Fruit fly (Drosophila melanogaster): ENCODE data around the gene Mnat9.

Gene Mnat9

DNA sequence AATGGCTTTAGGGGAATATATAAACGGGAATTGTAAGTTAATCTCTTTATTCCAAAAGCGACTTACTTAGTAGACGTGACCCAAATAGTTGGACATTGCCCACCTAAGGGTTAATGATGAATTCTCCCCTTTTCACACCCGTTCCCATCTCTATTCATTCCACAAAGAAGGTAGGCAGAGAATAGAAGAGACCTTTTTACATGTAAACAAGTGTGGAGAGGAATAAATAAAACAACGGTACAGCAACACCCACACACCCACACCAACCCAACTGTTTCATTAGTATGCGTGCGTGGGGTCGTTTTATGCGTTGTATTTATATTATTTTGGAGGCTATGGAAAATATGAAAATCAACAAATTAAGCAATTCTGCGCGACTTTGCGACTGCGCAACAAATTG lies 7.9 kb downstream of the Mnat9 start:
- TF ChIP-seq Dif (GFP tag; optimal IDR thresholded peaks at IDR 0.05; ENCODE audit: partially characterized antibody) (no peak), pan (optimal IDR thresholded peaks at IDR 0.05) (no peak), rgr (GFP tag; optimal IDR thresholded peaks at IDR 0.05) (no peak), tai (GFP tag; optimal IDR thresholded peaks at IDR 0.05) (no peak)

DNA sequence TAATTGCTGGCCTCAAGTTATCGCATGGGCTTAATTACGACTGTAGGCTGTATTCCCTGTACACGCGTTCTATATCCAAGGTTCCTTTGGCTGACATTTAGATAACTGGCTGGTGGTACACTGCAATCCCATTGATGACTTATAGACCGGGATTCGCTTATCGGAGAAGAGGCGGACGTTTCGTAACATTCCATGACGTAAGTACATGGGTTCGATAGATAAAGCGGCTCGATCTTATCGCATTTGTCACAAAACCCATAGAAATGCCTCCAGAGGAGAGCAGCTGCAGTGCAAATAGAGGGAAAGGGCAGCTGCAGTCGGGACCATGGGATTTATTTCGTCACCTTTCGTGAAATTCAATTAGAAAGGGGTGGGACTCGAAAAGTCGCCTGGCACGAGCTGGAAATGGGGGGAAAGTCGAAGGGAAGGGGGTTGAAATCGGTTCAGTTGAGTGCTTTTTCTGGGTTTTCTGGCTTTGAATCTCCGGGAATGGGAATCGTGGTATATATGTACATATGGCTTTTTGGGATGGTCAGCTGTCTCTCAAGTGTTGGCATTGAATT lies 8.6 kb downstream of the Mnat9 start:
- TF ChIP-seq GATAd (GFP tag; optimal IDR thresholded peaks at IDR 0.05), result no peak
- TF ChIP-seq Hr83 (GFP tag; optimal IDR thresholded peaks at IDR 0.05; ENCODE audit: poor library complexity, severe bottlenecking), result no peak
- no peak for TF ChIP-seq Dif (GFP tag; optimal IDR thresholded peaks at IDR 0.05; ENCODE audit: partially characterized antibody)
- TF ChIP-seq sage (GFP tag; optimal IDR thresholded peaks at IDR 0.05), result no peak
- no peak for TF ChIP-seq Rel (GFP tag; optimal IDR thresholded peaks at IDR 0.05)
- no peak for TF ChIP-seq Rel (tag; optimal IDR thresholded peaks at IDR 0.05)
- no peak for TF ChIP-seq psq (GFP tag; optimal IDR thresholded peaks at IDR 0.05)
- TF ChIP-seq h (GFP tag; optimal IDR thresholded peaks at IDR 0.05), result no peak
- TF ChIP-seq foxo (GFP tag; optimal IDR thresholded peaks at IDR 0.05), result no peak
- no peak for TF ChIP-seq lola (GFP tag; optimal IDR thresholded peaks at IDR 0.05)
- TF ChIP-seq ey (GFP tag; optimal IDR thresholded peaks at IDR 0.05), result no peak
- no peak for TF ChIP-seq Mio (GFP tag; optimal IDR thresholded peaks at IDR 0.05)
- TF ChIP-seq br (GFP tag; optimal IDR thresholded peaks at IDR 0.05), result no peak
- no peak for TF ChIP-seq Abd-B (GFP tag; optimal IDR thresholded peaks at IDR 0.05)
- no peak for TF ChIP-seq tai (GFP tag; optimal IDR thresholded peaks at IDR 0.05)

DNA sequence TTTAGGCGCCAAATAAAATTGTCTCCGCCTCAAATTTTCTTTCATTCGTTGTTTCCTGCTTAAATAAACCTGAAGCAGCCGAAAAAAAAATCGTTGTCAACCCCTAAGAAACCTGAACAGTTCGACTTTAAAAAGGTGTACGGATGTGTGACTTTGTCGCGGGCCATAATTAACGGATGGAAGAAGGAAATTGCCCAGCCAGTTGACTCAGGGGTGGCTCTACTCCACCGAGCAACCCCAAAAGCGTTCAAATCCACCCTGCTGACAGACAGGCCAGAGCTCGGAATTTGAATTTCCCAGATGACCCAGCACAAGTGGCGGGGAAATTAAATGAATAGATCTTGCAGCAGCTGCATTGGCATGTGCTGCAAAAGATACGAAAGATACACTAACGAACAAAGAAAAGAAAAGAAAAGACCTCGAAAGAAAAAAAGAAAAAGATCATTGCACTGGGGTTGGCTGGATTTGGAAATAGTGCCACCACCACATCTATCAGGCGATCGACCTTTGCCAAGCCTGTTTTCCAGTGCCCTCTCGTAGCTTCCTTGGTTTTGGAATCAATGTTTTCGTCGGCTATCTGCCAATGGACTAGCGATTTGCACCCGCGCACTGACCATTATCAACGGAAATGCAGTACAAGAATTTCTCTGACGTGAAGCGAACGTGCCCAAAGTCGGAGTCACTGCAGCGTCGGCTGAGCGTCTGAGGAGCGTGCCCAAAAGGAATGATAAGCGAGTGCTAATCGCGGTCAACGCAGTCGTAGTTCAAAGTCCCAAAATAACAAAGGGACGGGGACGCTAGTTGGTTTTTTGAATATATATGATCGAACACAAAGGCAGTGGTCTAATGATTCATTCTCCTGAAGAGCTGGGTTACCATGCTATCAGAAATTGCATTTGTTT lies 9.5 kb downstream of the Mnat9 start:
- TF ChIP-seq Sp1 (GFP tag; optimal IDR thresholded peaks at IDR 0.05) (no peak), Rel (GFP tag; optimal IDR thresholded peaks at IDR 0.05) (no peak), Rel (tag; optimal IDR thresholded peaks at IDR 0.05) (peak; percentile 1), Dfd (GFP tag; optimal IDR thresholded peaks at IDR 0.05) (no peak), Hnf4 (GFP tag; optimal IDR thresholded peaks at IDR 0.05) (peak; percentile 52), Vsx2 (GFP tag; optimal IDR thresholded peaks at IDR 0.05; ENCODE audit: partially characterized antibody) (no peak), h (GFP tag; optimal IDR thresholded peaks at IDR 0.05) (peak; percentile 73)

DNA sequence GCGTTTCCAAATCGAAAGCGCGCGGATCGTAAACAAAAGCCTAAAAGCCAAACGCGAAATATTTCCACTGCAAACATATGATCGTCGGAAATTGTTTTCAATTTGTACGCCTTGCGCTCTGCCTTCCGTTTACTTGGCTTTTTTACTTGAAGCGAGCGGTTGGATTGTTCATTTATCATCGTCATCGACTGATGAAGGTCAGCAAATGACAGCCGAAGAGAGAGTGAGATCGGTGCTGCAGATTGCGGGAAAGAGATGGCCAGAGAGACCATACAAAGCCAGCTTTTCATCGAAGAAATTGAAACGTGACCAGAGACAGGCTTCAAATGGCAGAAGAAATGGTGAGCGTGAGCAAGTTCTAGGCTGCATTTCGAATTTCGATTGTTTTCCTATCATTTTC lies 10.2 kb downstream of the Mnat9 start:
- no peak for TF ChIP-seq CG9705 (GFP tag; optimal IDR thresholded peaks at IDR 0.05)
- TF ChIP-seq woc (GFP tag; optimal IDR thresholded peaks at IDR 0.05), result no peak
- no peak for TF ChIP-seq Hr83 (GFP tag; optimal IDR thresholded peaks at IDR 0.05; ENCODE audit: poor library complexity, severe bottlenecking)
- no peak for TF ChIP-seq br (GFP tag; optimal IDR thresholded peaks at IDR 0.05)
- no peak for TF ChIP-seq Vsx2 (GFP tag; optimal IDR thresholded peaks at IDR 0.05; ENCODE audit: partially characterized antibody)
- TF ChIP-seq sage (GFP tag; optimal IDR thresholded peaks at IDR 0.05), result no peak
- no peak for TF ChIP-seq GATAd (GFP tag; optimal IDR thresholded peaks at IDR 0.05)
- TF ChIP-seq CG32264 (GFP tag; optimal IDR thresholded peaks at IDR 0.05), result no peak
- TF ChIP-seq Dif (GFP tag; optimal IDR thresholded peaks at IDR 0.05; ENCODE audit: partially characterized antibody), result no peak
- TF ChIP-seq Myc (optimal IDR thresholded peaks at IDR 0.05), result no peak
- TF ChIP-seq N (GFP tag; optimal IDR thresholded peaks at IDR 0.05), result no peak
- TF ChIP-seq Abd-B (GFP tag; optimal IDR thresholded peaks at IDR 0.05), result no peak
- TF ChIP-seq sv (GFP tag; optimal IDR thresholded peaks at IDR 0.05), result no peak
- TF ChIP-seq rgr (GFP tag; optimal IDR thresholded peaks at IDR 0.05), result no peak
- TF ChIP-seq foxo (GFP tag; optimal IDR thresholded peaks at IDR 0.05), result no peak
- TF ChIP-seq Sp1 (GFP tag; optimal IDR thresholded peaks at IDR 0.05), result no peak

DNA sequence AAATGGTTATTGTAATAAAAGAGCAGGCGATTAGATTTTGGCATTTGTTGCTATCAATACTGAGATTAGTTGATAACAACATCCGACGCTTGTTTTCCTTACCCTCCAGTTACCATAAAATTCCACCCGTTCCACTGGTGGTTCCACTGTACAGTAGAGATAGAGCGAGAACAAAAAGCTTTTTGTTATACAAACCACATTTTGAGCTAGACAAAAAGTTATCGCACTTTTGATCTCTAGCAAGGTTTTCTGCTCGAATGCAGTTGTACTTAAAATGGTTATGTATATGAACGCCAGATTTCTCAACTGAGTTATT lies 10.9 kb downstream of the Mnat9 start:
- no peak for TF ChIP-seq ey (GFP tag; optimal IDR thresholded peaks at IDR 0.05)
- TF ChIP-seq jim (GFP tag; optimal IDR thresholded peaks at IDR 0.05), result no peak
- TF ChIP-seq N (GFP tag; optimal IDR thresholded peaks at IDR 0.05), result no peak
- no peak for TF ChIP-seq Hr78 (GFP tag; optimal IDR thresholded peaks at IDR 0.05)
- TF ChIP-seq brk (GFP tag; optimal IDR thresholded peaks at IDR 0.05), result no peak
- no peak for TF ChIP-seq br (GFP tag; optimal IDR thresholded peaks at IDR 0.05)
- TF ChIP-seq psq (GFP tag; optimal IDR thresholded peaks at IDR 0.05), result no peak
- TF ChIP-seq Abd-B (GFP tag; optimal IDR thresholded peaks at IDR 0.05), result no peak
- TF ChIP-seq fru (GFP tag; optimal IDR thresholded peaks at IDR 0.05), result no peak
- no peak for TF ChIP-seq CG32264 (GFP tag; optimal IDR thresholded peaks at IDR 0.05)
